Worm (Caenorhabditis elegans) whole organism, L2 larva: ENCODE measurements around the gene dna-2.

ENCODE experiments used
- F13H6.1 ChIP-seq: sonication (generic microtip); optimal IDR thresholded peaks from 2 replicates; lab custom pipeline; 2016; ENCODE audit warnings: missing genetic modification characterization, missing compliant biosample characterization
- egl-27 ChIP-seq: sonication (generic microtip); optimal IDR thresholded peaks from 3 replicates; lab custom pipeline; 2017; ENCODE audit warnings: missing biosample characterization, missing genetic modification reagents, missing genetic modification characterization
- elt-1 ChIP-seq: fragments of 150-350 bp; optimal IDR thresholded peaks from 2 replicates; lab custom pipeline; 2014; ENCODE audit warnings: missing biosample characterization, missing genetic modification characterization
- elt-3 ChIP-seq: sonication (generic microtip); optimal IDR thresholded peaks from 2 replicates; lab custom pipeline; 2017; ENCODE audit warnings: missing biosample characterization, missing genetic modification characterization
- lin-39 ChIP-seq: fragments of 150-350 bp; optimal IDR thresholded peaks from 2 replicates; lab custom pipeline; 2014; ENCODE audit warnings: missing biosample characterization, missing genetic modification reagents, missing genetic modification characterization
- lsy-2 ChIP-seq, 2 experiments: fragments of 150-350 bp in 1 of 2; sonication (generic microtip) in 1 of 2; optimal IDR thresholded peaks; 2 replicates each; lab custom pipeline; 2014 to 2017; ENCODE audit warnings: missing biosample characterization in 2 of 2, missing genetic modification characterization in 2 of 2
- nhr-10 ChIP-seq: sonication (generic microtip); optimal IDR thresholded peaks from 2 replicates; lab custom pipeline; 2017; ENCODE audit warnings: missing biosample characterization, missing genetic modification characterization
- nhr-11 ChIP-seq: fragments of 150-350 bp; optimal IDR thresholded peaks from 2 replicates; lab custom pipeline; 2014; ENCODE audit warnings: missing biosample characterization, missing genetic modification characterization
- sma-9 ChIP-seq, 2 experiments: fragments of 150-350 bp in 1 of 2; sonication (generic microtip) in 1 of 2; optimal IDR thresholded peaks; 2 replicates each; lab custom pipeline; 2014 to 2016; ENCODE audit warnings: missing genetic modification characterization in 2 of 2, mild to moderate bottlenecking in 1 of 2, missing biosample characterization in 1 of 2, missing compliant biosample characterization in 1 of 2, missing genetic modification reagents in 1 of 2, moderate library complexity in 1 of 2

ce11 chrII:11729757-11730535 is 48.3 kb upstream of the dna-2 start:
- TF ChIP-seq F13H6.1 (no peak), lsy-2 (tag; optimal IDR thresholded peaks at IDR 0.05; lab: Kevin White, UChicago) (no peak), nhr-11 (no peak), sma-9 (GFP tag; optimal IDR thresholded peaks at IDR 0.05; lab: Kevin White, UChicago) (no peak), sma-9 (tag; optimal IDR thresholded peaks at IDR 0.05; lab: Kevin White, UChicago) (no peak), nhr-10 (tag; lab: Kevin White, UChicago) (no peak), elt-1 (tag; lab: Kevin White, UChicago) (no peak), egl-27 (tag; lab: Kevin White, UChicago) (no peak), lin-39 (tag; lab: Kevin White, UChicago) (no peak), elt-3 (tag; lab: Kevin White, UChicago) (no peak)
